Worm (Caenorhabditis elegans) whole organism, early embryonic: ENCODE results near the gene bath-38.

Source experiments
- F13C5.2 ChIP-seq: sonication (generic microtip); optimal IDR thresholded peaks from 2 replicates; lab custom pipeline; 2017; ENCODE audit warnings: mild to moderate bottlenecking, missing genetic modification characterization, inconsistent platforms, missing compliant biosample characterization
- aly-1 ChIP-seq: sonication (generic microtip); optimal IDR thresholded peaks from 2 replicates; lab custom pipeline; 2016; ENCODE audit warnings: missing genetic modification characterization, missing compliant biosample characterization
- ama-1 ChIP-seq: fragments of 150-350 bp; optimal IDR thresholded peaks from 2 replicates; lab custom pipeline; 2014
- ceh-36 ChIP-seq: sonication (generic microtip); optimal IDR thresholded peaks from 2 replicates; lab custom pipeline; 2016; ENCODE audit warnings: missing genetic modification characterization, inconsistent platforms, missing compliant biosample characterization
- flt-1 ChIP-seq: fragments of 200-800 bp; sonication (Bioruptor generic); IDR thresholded peaks from 2 replicates; pipeline ENCODE4 v1.3.6; 2022; ENCODE audit warnings: missing genetic modification characterization, missing compliant biosample characterization
- hmbx-1 ChIP-seq: sonication (generic microtip); optimal IDR thresholded peaks from 2 replicates; lab custom pipeline; 2016; ENCODE audit warnings: mild to moderate bottlenecking, missing genetic modification characterization, missing compliant biosample characterization
- scrt-1 ChIP-seq: fragments of 200-800 bp; sonication (Bioruptor generic); IDR thresholded peaks from 2 replicates; pipeline ENCODE4 v1.3.6; 2022; ENCODE audit warnings: missing genetic modification characterization, missing compliant biosample characterization
- sea-1 ChIP-seq: fragments of 200-800 bp; sonication (Bioruptor generic); conservative IDR thresholded peaks from 2 replicates; pipeline ENCODE4 v1.3.6; 2022; ENCODE audit warnings: missing genetic modification characterization, missing compliant biosample characterization
- tra-4 ChIP-seq: sonication (generic microtip); optimal IDR thresholded peaks from 2 replicates; lab custom pipeline; 2017; ENCODE audit warnings: missing genetic modification characterization, missing compliant biosample characterization

ce11 chrII:10044961-10045360, at the start of gene bath-38, which contains the start of gene F52H3.11:
- TF ChIP-seq tra-4 (tag; lab: Kevin White, UChicago) = no peak
- TF ChIP-seq F13C5.2 (tag; lab: Kevin White, UChicago) = peak; percentile 30
- no peak for TF ChIP-seq ama-1 (lab: Kevin White, UChicago)
- TF ChIP-seq flt-1 = no peak
- TF ChIP-seq aly-1 = no peak
- TF ChIP-seq sea-1 (GFP tag; lab: Robert Waterston, UW) = no peak
- no peak for TF ChIP-seq hmbx-1
- no peak for TF ChIP-seq scrt-1 (GFP tag; lab: Robert Waterston, UW)
- no peak for TF ChIP-seq ceh-36 (tag; lab: Kevin White, UChicago)
